Fruit fly (Drosophila melanogaster): ENCODE measurements around the gene CG17129.

DNA sequence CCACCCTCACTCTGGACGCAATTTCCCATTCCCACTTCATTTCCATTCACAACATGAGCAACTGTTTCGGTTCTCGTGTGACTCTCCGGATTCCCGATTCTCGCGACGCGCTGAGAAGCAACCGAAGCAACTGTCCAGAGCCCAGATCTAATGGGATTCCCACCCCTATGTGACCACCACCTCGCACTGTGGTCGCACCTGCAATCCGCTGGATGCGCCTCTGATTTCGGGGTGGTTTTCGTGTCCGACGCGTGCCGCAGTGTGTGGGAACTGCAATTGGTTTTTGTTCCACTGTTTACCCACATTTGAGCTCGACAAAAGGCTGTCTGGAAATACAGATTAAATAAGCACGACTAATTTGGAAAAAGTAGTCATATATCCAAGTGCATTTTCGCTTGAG, 4.3 kb downstream of the CG17129 start:
- TF ChIP-seq OdsH (GFP tag; optimal IDR thresholded peaks at IDR 0.05) (no peak), jim (GFP tag; optimal IDR thresholded peaks at IDR 0.05) (no peak), CG9705 (GFP tag; optimal IDR thresholded peaks at IDR 0.05) (no peak), usp (GFP tag; optimal IDR thresholded peaks at IDR 0.05) (no peak), N (GFP tag; optimal IDR thresholded peaks at IDR 0.05) (no peak), Hr78 (GFP tag; optimal IDR thresholded peaks at IDR 0.05) (no peak), foxo (GFP tag; optimal IDR thresholded peaks at IDR 0.05) (no peak), CG32264 (GFP tag; optimal IDR thresholded peaks at IDR 0.05) (no peak), br (GFP tag; optimal IDR thresholded peaks at IDR 0.05) (no peak), ey (GFP tag; optimal IDR thresholded peaks at IDR 0.05) (no peak)
